Fruit fly (Drosophila melanogaster) whole organism, embryonic: ENCODE measurements around the gene Sec3.

Experiments
- Atf3 ChIP-seq: fragments of 200-800 bp; sonication (Bioruptor generic); optimal IDR thresholded peaks from 3 replicates; lab custom pipeline; 2016; ENCODE audit warnings: missing biosample characterization, missing genetic modification characterization
- B-H2 ChIP-seq: fragments of 200-800 bp; sonication (Bioruptor generic); optimal IDR thresholded peaks from 2 replicates; lab custom pipeline; 2018; ENCODE audit warnings: missing biosample characterization, mild to moderate bottlenecking, missing genetic modification characterization
- Bdp1 ChIP-seq: fragments of 200-800 bp; sonication (Bioruptor generic); optimal IDR thresholded peaks from 3 replicates; lab custom pipeline; 2016; ENCODE audit warnings: missing biosample characterization, missing genetic modification characterization
- CG10366 ChIP-seq: fragments of 200-800 bp; sonication (Bioruptor generic); IDR thresholded peaks from 2 replicates; pipeline ENCODE4 v1.3.6; 2022; ENCODE audit warnings: missing biosample characterization, missing genetic modification characterization
- CG11085 ChIP-seq: fragments of 200-800 bp; sonication (Bioruptor generic); IDR thresholded peaks from 2 replicates; pipeline ENCODE4 v1.3.6; 2022; ENCODE audit warnings: missing biosample characterization, missing genetic modification characterization
- CG11560 ChIP-seq: fragments of 200-800 bp; sonication (Bioruptor generic); IDR thresholded peaks from 3 replicates; pipeline ENCODE4 v1.3.6; 2022; ENCODE audit warnings: missing biosample characterization, missing genetic modification characterization
- CG12071 ChIP-seq: fragments of 200-800 bp; sonication (Bioruptor generic); optimal IDR thresholded peaks from 3 replicates; lab custom pipeline; 2018; ENCODE audit warnings: missing biosample characterization, mild to moderate bottlenecking, missing genetic modification characterization
- CG12299 ChIP-seq: fragments of 200-800 bp; sonication (Bioruptor generic); optimal IDR thresholded peaks from 2 replicates; lab custom pipeline; 2018; ENCODE audit warnings: missing biosample characterization, mild to moderate bottlenecking, missing genetic modification characterization
- CG1233 ChIP-seq: fragments of 200-800 bp; sonication (Bioruptor generic); optimal IDR thresholded peaks from 4 replicates; lab custom pipeline; 2018; ENCODE audit warnings: missing biosample characterization, mild to moderate bottlenecking, missing genetic modification characterization
- CG13624 ChIP-seq: fragments of 200-800 bp; sonication (Bioruptor generic); optimal IDR thresholded peaks from 2 replicates; lab custom pipeline; 2016; ENCODE audit warnings: missing biosample characterization, missing genetic modification characterization
- CG13894 ChIP-seq: fragments of 200-800 bp; sonication (Bioruptor generic); optimal IDR thresholded peaks from 3 replicates; lab custom pipeline; 2018; ENCODE audit warnings: missing biosample characterization, mild to moderate bottlenecking, missing genetic modification characterization, moderate library complexity
- CG14441 ChIP-seq: fragments of 200-800 bp; sonication (Bioruptor generic); IDR thresholded peaks from 2 replicates; pipeline ENCODE4 v1.3.6; 2022; ENCODE audit warnings: missing biosample characterization, missing genetic modification characterization
- CG14667 ChIP-seq: fragments of 200-800 bp; sonication (Bioruptor generic); IDR thresholded peaks from 2 replicates; pipeline ENCODE4 v1.3.6; 2022; ENCODE audit warnings: missing biosample characterization, missing genetic modification characterization
- CG15011 ChIP-seq: fragments of 200-800 bp; sonication (Bioruptor generic); optimal IDR thresholded peaks from 3 replicates; lab custom pipeline; 2018; ENCODE audit warnings: missing biosample characterization, mild to moderate bottlenecking, missing genetic modification characterization
- CG17385 ChIP-seq: fragments of 200-800 bp; sonication (Bioruptor generic); optimal IDR thresholded peaks from 3 replicates; lab custom pipeline; 2018; ENCODE audit warnings: missing biosample characterization, mild to moderate bottlenecking, missing genetic modification characterization
- CG30020 ChIP-seq: fragments of 200-800 bp; optimal IDR thresholded peaks from 2 replicates; lab custom pipeline; 2019; ENCODE audit warnings: missing biosample characterization, mild to moderate bottlenecking, missing genetic modification characterization, moderate library complexity
- CG31224 ChIP-seq: fragments of 200-800 bp; sonication (Bioruptor generic); IDR thresholded peaks from 2 replicates; pipeline ENCODE4 v1.3.6; 2022; ENCODE audit warnings: missing biosample characterization, missing genetic modification characterization
- CG3281 ChIP-seq: fragments of 200-800 bp; sonication (Bioruptor generic); optimal IDR thresholded peaks from 3 replicates; lab custom pipeline; 2017; ENCODE audit warnings: missing biosample characterization, mild to moderate bottlenecking, missing genetic modification characterization
- CG34224 ChIP-seq: fragments of 200-800 bp; sonication (Bioruptor generic); IDR thresholded peaks from 3 replicates; pipeline ENCODE4 v1.3.6; 2022; ENCODE audit warnings: missing biosample characterization, missing genetic modification characterization; ENCODE audit not compliant: partially characterized antibody
- CG4854 ChIP-seq: fragments of 200-800 bp; sonication (Bioruptor generic); optimal IDR thresholded peaks from 2 replicates; lab custom pipeline; 2016; ENCODE audit warnings: missing biosample characterization, missing genetic modification characterization, inconsistent platforms
- CG6689 ChIP-seq: fragments of 200-800 bp; sonication (Bioruptor generic); IDR thresholded peaks from 2 replicates; pipeline ENCODE4 v1.3.6; 2022; ENCODE audit warnings: missing biosample characterization, missing genetic modification characterization
- CG7271 ChIP-seq: fragments of 200-800 bp; sonication (Bioruptor generic); optimal IDR thresholded peaks from 2 replicates; lab custom pipeline; 2018; ENCODE audit warnings: missing biosample characterization, mild to moderate bottlenecking, missing genetic modification characterization, moderate library complexity
- CG8944 ChIP-seq: fragments of 200-800 bp; sonication (Bioruptor generic); optimal IDR thresholded peaks from 3 replicates; lab custom pipeline; 2016; ENCODE audit warnings: missing biosample characterization, missing genetic modification characterization
- CG9876 ChIP-seq: fragments of 200-800 bp; sonication (Bioruptor generic); optimal IDR thresholded peaks from 2 replicates; lab custom pipeline; 2016; ENCODE audit warnings: missing biosample characterization, missing genetic modification characterization
- CrebB ChIP-seq: fragments of 200-800 bp; sonication (Bioruptor generic); optimal IDR thresholded peaks from 3 replicates; lab custom pipeline; 2018; ENCODE audit warnings: missing biosample characterization, mild to moderate bottlenecking, missing genetic modification characterization
- HLH3B ChIP-seq: fragments of 200-800 bp; sonication (Bioruptor generic); IDR thresholded peaks from 2 replicates; pipeline ENCODE4 v1.3.6; 2022; ENCODE audit warnings: missing biosample characterization, missing genetic modification characterization
- HmgZ ChIP-seq: fragments of 200-800 bp; sonication (Bioruptor generic); optimal IDR thresholded peaks from 2 replicates; lab custom pipeline; 2018; ENCODE audit warnings: missing biosample characterization, mild to moderate bottlenecking, missing genetic modification characterization
- NC2α ChIP-seq: fragments of 200-800 bp; sonication (Bioruptor generic); optimal IDR thresholded peaks from 2 replicates; lab custom pipeline; 2016; ENCODE audit warnings: missing biosample characterization, missing genetic modification characterization
- NfI ChIP-seq: fragments of 200-800 bp; sonication (Bioruptor generic); optimal IDR thresholded peaks from 3 replicates; lab custom pipeline; 2018; ENCODE audit warnings: missing biosample characterization, mild to moderate bottlenecking, missing genetic modification characterization, moderate library complexity
- Ptx1 ChIP-seq: fragments of 200-800 bp; sonication (Bioruptor generic); IDR thresholded peaks from 2 replicates; pipeline ENCODE4 v1.3.6; 2022; ENCODE audit warnings: missing biosample characterization, missing genetic modification characterization
- Sry-δ ChIP-seq: fragments of 200-800 bp; sonication (Bioruptor generic); optimal IDR thresholded peaks from 2 replicates; lab custom pipeline; 2016; ENCODE audit warnings: missing biosample characterization, missing genetic modification characterization
- YL-1 ChIP-seq: fragments of 200-800 bp; sonication (Bioruptor generic); optimal IDR thresholded peaks from 3 replicates; lab custom pipeline; 2017; ENCODE audit warnings: missing biosample characterization, mild to moderate bottlenecking, missing genetic modification characterization
- abd-A ChIP-seq: fragments of 200-800 bp; sonication (Bioruptor generic); optimal IDR thresholded peaks from 3 replicates; lab custom pipeline; 2019; ENCODE audit warnings: missing biosample characterization, mild to moderate bottlenecking, missing genetic modification characterization, moderate library complexity
- crc ChIP-seq: fragments of 200-800 bp; sonication (Bioruptor generic); optimal IDR thresholded peaks from 2 replicates; lab custom pipeline; 2016; ENCODE audit warnings: missing biosample characterization, missing genetic modification characterization
- croc ChIP-seq: fragments of 200-800 bp; sonication (Bioruptor generic); conservative IDR thresholded peaks from 3 replicates; pipeline ENCODE4 v1.3.6; 2022; ENCODE audit warnings: missing biosample characterization, missing genetic modification characterization
- dysf ChIP-seq: fragments of 200-800 bp; sonication (Bioruptor generic); IDR thresholded peaks from 3 replicates; pipeline ENCODE4 v1.3.6; 2022; ENCODE audit warnings: missing biosample characterization, missing genetic modification characterization
- ewg ChIP-seq: fragments of 200-800 bp; sonication (Bioruptor generic); optimal IDR thresholded peaks from 3 replicates; lab custom pipeline; 2017; ENCODE audit warnings: mild to moderate bottlenecking, missing biosample characterization, missing genetic modification reagents, missing genetic modification characterization
- gem ChIP-seq: fragments of 200-800 bp; sonication (Bioruptor generic); optimal IDR thresholded peaks from 2 replicates; lab custom pipeline; 2019; ENCODE audit warnings: missing biosample characterization, mild to moderate bottlenecking, missing genetic modification characterization, moderate library complexity
- gro ChIP-seq: fragments of 200-800 bp; sonication (Bioruptor generic); optimal IDR thresholded peaks from 2 replicates; lab custom pipeline; 2016; ENCODE audit warnings: missing biosample characterization, missing genetic modification characterization
- jing ChIP-seq: fragments of 200-800 bp; sonication (Bioruptor generic); optimal IDR thresholded peaks from 2 replicates; lab custom pipeline; 2018; ENCODE audit warnings: missing biosample characterization, mild to moderate bottlenecking, missing genetic modification characterization
- jumu ChIP-seq: fragments of 200-800 bp; sonication (Bioruptor generic); optimal IDR thresholded peaks from 3 replicates; lab custom pipeline; 2016; ENCODE audit warnings: missing biosample characterization, missing genetic modification characterization
- maf-S ChIP-seq: fragments of 200-800 bp; sonication (Bioruptor generic); optimal IDR thresholded peaks from 2 replicates; lab custom pipeline; 2016; ENCODE audit warnings: missing biosample characterization, missing genetic modification characterization
- mirr ChIP-seq: fragments of 200-800 bp; sonication (Bioruptor generic); optimal IDR thresholded peaks from 3 replicates; lab custom pipeline; 2018; ENCODE audit warnings: missing biosample characterization, mild to moderate bottlenecking, missing genetic modification characterization
- nau ChIP-seq: fragments of 200-800 bp; sonication (Bioruptor generic); optimal IDR thresholded peaks from 3 replicates; lab custom pipeline; 2017; ENCODE audit warnings: missing biosample characterization, mild to moderate bottlenecking, missing genetic modification characterization, missing genetic modification reagents
- org-1 ChIP-seq: fragments of 200-800 bp; sonication (Bioruptor generic); optimal IDR thresholded peaks from 2 replicates; lab custom pipeline; 2017; ENCODE audit warnings: missing biosample characterization, missing genetic modification characterization
- row ChIP-seq: fragments of 200-800 bp; sonication (Bioruptor generic); IDR thresholded peaks from 3 replicates; pipeline ENCODE4 v1.3.6; 2022; ENCODE audit warnings: missing biosample characterization, missing genetic modification characterization
- scrt ChIP-seq: fragments of 200-800 bp; sonication (Bioruptor generic); optimal IDR thresholded peaks from 2 replicates; lab custom pipeline; 2018; ENCODE audit warnings: missing biosample characterization, mild to moderate bottlenecking, missing genetic modification characterization, moderate library complexity
- slp2 ChIP-seq: fragments of 200-800 bp; sonication (Bioruptor generic); optimal IDR thresholded peaks from 2 replicates; lab custom pipeline; 2016; ENCODE audit warnings: missing biosample characterization, missing genetic modification characterization
- sug ChIP-seq: fragments of 200-800 bp; optimal IDR thresholded peaks from 2 replicates; lab custom pipeline; 2019; ENCODE audit warnings: missing biosample characterization, mild to moderate bottlenecking, missing genetic modification characterization, moderate library complexity
- trem ChIP-seq: fragments of 200-800 bp; optimal IDR thresholded peaks from 3 replicates; lab custom pipeline; 2019; ENCODE audit warnings: missing biosample characterization, mild to moderate bottlenecking, missing genetic modification characterization, moderate library complexity
- wek ChIP-seq: fragments of 200-800 bp; sonication (Bioruptor generic); optimal IDR thresholded peaks from 3 replicates; lab custom pipeline; 2018; ENCODE audit warnings: missing biosample characterization, mild to moderate bottlenecking, missing genetic modification characterization, moderate library complexity

Sec3 gene

dm6 chr3L:17425132-17425713 is at the start of gene Sec3, which contains the start of gene COX7B (continued):
- TF ChIP-seq B-H2 (peak; percentile 82), CG4854 (peak; percentile 51), CG7271 (tag; lab: Kevin White, UChicago) (no peak), CrebB (tag; lab: Kevin White, UChicago) (peak; percentile 60), CG3281 (GFP tag; lab: Kevin White, UChicago) (peak; percentile 55), abd-A (tag; lab: Kevin White, UChicago) (no peak), gem (tag; lab: Kevin White, UChicago) (peak; percentile 75), CG8944 (GFP tag; lab: Kevin White, UChicago) (no peak), maf-S (GFP tag; lab: Kevin White, UChicago) (peak; percentile 34), HmgZ (tag; lab: Kevin White, UChicago) (peak; percentile 83), CG34224 (GFP tag; lab: Robert Waterston, UW) (peak; percentile 93), CG9876 (GFP tag; lab: Kevin White, UChicago) (no peak), CG17385 (peak; percentile 47), sug (tag; lab: Kevin White, UChicago) (peak; percentile 82), mirr (GFP tag; lab: Kevin White, UChicago) (peak; percentile 18), Atf3 (peak; percentile 66), CG31224 (GFP tag; lab: Robert Waterston, UW) (0 out of 2 replicates have a peak, but pooled peaks have one; percentile 6), trem (tag; lab: Kevin White, UChicago) (peak; percentile 89), CG15011 (no peak), Ptx1 (GFP tag; lab: Robert Waterston, UW) (peak; percentile 56), Bdp1 (GFP tag; lab: Kevin White, UChicago) (peak; percentile 46), NfI (peak; percentile 61), org-1 (GFP tag; lab: Kevin White, UChicago) (no peak), CG1233 (GFP tag; lab: Kevin White, UChicago) (peak; percentile 38), NC2α (no peak), jumu (GFP tag; lab: Kevin White, UChicago) (peak; percentile 31), nau (GFP tag; lab: Kevin White, UChicago) (peak; percentile 27), dysf (peak; percentile 52; the same call in 1 of the 3 replicates), HLH3B (GFP tag; lab: Robert Waterston, UW) (peak; percentile 45; the same call in 1 of the 2 replicates), CG30020 (tag; lab: Kevin White, UChicago) (peak; percentile 67), crc (GFP tag; lab: Kevin White, UChicago) (no peak), CG13894 (peak; percentile 65), scrt (GFP tag; lab: Kevin White, UChicago) (peak; percentile 63), Sry-δ (GFP tag; lab: Kevin White, UChicago) (peak; percentile 88), CG11560 (tag; lab: Robert Waterston, UW) (no peak), row (GFP tag; lab: Robert Waterston, UW) (peak; percentile 93), YL-1 (peak; percentile 91), croc (GFP tag; lab: Robert Waterston, UW) (no peak), gro (GFP tag; lab: Kevin White, UChicago) (peak; percentile 26), CG12299 (tag; lab: Kevin White, UChicago) (peak; percentile 64), CG14441 (GFP tag; lab: Robert Waterston, UW) (peak; percentile 50; the same call in 1 of the 2 replicates), wek (GFP tag; lab: Kevin White, UChicago) (no peak), CG14667 (GFP tag; lab: Robert Waterston, UW) (no peak), CG13624 (GFP tag; lab: Kevin White, UChicago) (peak; percentile 71), CG12071 (GFP tag; lab: Kevin White, UChicago) (no peak), CG11085 (GFP tag; lab: Robert Waterston, UW) (no peak), CG10366 (peak; percentile 47), slp2 (GFP tag; lab: Kevin White, UChicago) (peak; percentile 9), ewg (GFP tag; lab: Kevin White, UChicago) (peak; percentile 17), jing (GFP tag; lab: Kevin White, UChicago) (no peak), CG6689 (peak; percentile 64)
